Worm (Caenorhabditis elegans) whole organism, L4 larva: ENCODE results near the gene K02F6.1.

Source experiments
- F26F4.8 ChIP-seq: fragments of 200-800 bp; sonication (Bioruptor generic); conservative IDR thresholded peaks from 2 replicates; pipeline ENCODE4 v1.3.6; 2022; ENCODE audit warnings: missing genetic modification characterization, missing compliant biosample characterization
- F37D6.2 ChIP-seq: sonication (generic microtip); optimal IDR thresholded peaks from 2 replicates; lab custom pipeline; 2016; ENCODE audit warnings: mild to moderate bottlenecking, missing genetic modification characterization, missing compliant biosample characterization
- F44E2.7 ChIP-seq: fragments of 200-800 bp; sonication (Bioruptor generic); IDR thresholded peaks from 2 replicates; pipeline ENCODE4 v2.1.2; 2022; ENCODE audit warnings: missing genetic modification characterization, missing compliant biosample characterization
- F49E8.2 ChIP-seq: sonication (generic microtip); optimal IDR thresholded peaks from 2 replicates; lab custom pipeline; 2016; ENCODE audit warnings: missing compliant biosample characterization, mild to moderate bottlenecking, missing genetic modification characterization, borderline replicate concordance
- T20F7.1 ChIP-seq: fragments of 200-800 bp; sonication (Bioruptor generic); optimal IDR thresholded peaks from 2 replicates; lab custom pipeline; 2018; ENCODE audit warnings: mild to moderate bottlenecking, missing genetic modification characterization, missing compliant biosample characterization
- ZK337.2 ChIP-seq: fragments of 200-800 bp; sonication (Bioruptor generic); IDR thresholded peaks from 2 replicates; pipeline ENCODE4 v1.3.6; 2022; ENCODE audit warnings: missing genetic modification reagents, missing genetic modification characterization, missing compliant biosample characterization
- ZK546.5 ChIP-seq, 2 experiments: sonication (generic microtip); optimal IDR thresholded peaks; 2 replicates each; lab custom pipeline; 2017; ENCODE audit warnings: missing biosample characterization in 2 of 2, missing genetic modification characterization in 2 of 2
- aha-1 ChIP-seq: fragments of 150-350 bp; peaks from one replicate; lab custom pipeline; 2014; ENCODE audit warnings: missing biosample characterization, missing genetic modification characterization
- ama-1 ChIP-seq: fragments of 150-350 bp; optimal IDR thresholded peaks from 2 replicates; lab custom pipeline; 2014; ENCODE audit warnings: inconsistent platforms, mixed read lengths
- arid-1 ChIP-seq: fragments of 200-800 bp; sonication (Bioruptor generic); conservative IDR thresholded peaks from 2 replicates; pipeline ENCODE4 v1.3.6; 2022; ENCODE audit warnings: missing genetic modification reagents, missing genetic modification characterization, missing compliant biosample characterization
- ceh-20 ChIP-seq: fragments of 200-800 bp; sonication (Bioruptor generic); IDR thresholded peaks from 2 replicates; pipeline ENCODE4 v1.3.6; 2022; ENCODE audit warnings: missing genetic modification reagents, missing genetic modification characterization, missing compliant biosample characterization
- ces-1 ChIP-seq: fragments of 150-350 bp; sonication (generic microtip); optimal IDR thresholded peaks from 4 replicates; lab custom pipeline; 2014; ENCODE audit warnings: missing biosample characterization, missing genetic modification reagents, missing genetic modification characterization
- daf-16 ChIP-seq, 3 experiments: sonication (generic microtip); optimal IDR thresholded peaks; 2 replicates each; lab custom pipeline; 2016 to 2017; ENCODE audit warnings: missing genetic modification characterization in 3 of 3, missing genetic modification reagents in 3 of 3, mild to moderate bottlenecking in 2 of 3, missing compliant biosample characterization in 2 of 3, missing biosample characterization in 1 of 3, moderate library complexity in 1 of 3
- dmd-9 ChIP-seq: fragments of 200-800 bp; sonication (Bioruptor generic); IDR thresholded peaks from 2 replicates; pipeline ENCODE4 v1.3.6; 2022; ENCODE audit warnings: missing genetic modification reagents, missing genetic modification characterization, missing compliant biosample characterization
- dpl-1 ChIP-seq: fragments of 150-350 bp; optimal IDR thresholded peaks from 2 replicates; lab custom pipeline; 2014; ENCODE audit warnings: missing biosample characterization, missing genetic modification reagents, missing genetic modification characterization
- dve-1 ChIP-seq: sonication (generic microtip); optimal IDR thresholded peaks from 2 replicates; lab custom pipeline; 2017; ENCODE audit warnings: antibody characterized with exemption, mild to moderate bottlenecking, missing genetic modification characterization, missing compliant biosample characterization; ENCODE audit not compliant: insufficient read depth
- fos-1 ChIP-seq: fragments of 150-350 bp; optimal IDR thresholded peaks from 2 replicates; lab custom pipeline; 2014; ENCODE audit warnings: missing biosample characterization, missing genetic modification characterization
- hlh-30 ChIP-seq: sonication (generic microtip); optimal IDR thresholded peaks from 2 replicates; lab custom pipeline; 2017; ENCODE audit warnings: antibody characterized with exemption, mild to moderate bottlenecking, missing genetic modification characterization, missing compliant biosample characterization; ENCODE audit not compliant: insufficient read depth
- hmg-1.1 ChIP-seq: fragments of 200-800 bp; sonication (Bioruptor generic); IDR thresholded peaks from 2 replicates; pipeline ENCODE4 v1.3.6; 2022; ENCODE audit warnings: missing genetic modification reagents, missing genetic modification characterization, missing compliant biosample characterization
- jun-1 ChIP-seq: fragments of 150-350 bp; optimal IDR thresholded peaks from 2 replicates; lab custom pipeline; 2014; ENCODE audit warnings: missing biosample characterization, missing genetic modification reagents, missing genetic modification characterization
- lin-13 ChIP-seq: fragments of 150-350 bp; optimal IDR thresholded peaks from 2 replicates; lab custom pipeline; 2014; ENCODE audit warnings: missing biosample characterization, missing genetic modification reagents, missing genetic modification characterization
- lin-15B ChIP-seq: fragments of 150-350 bp; sonication (generic microtip); optimal IDR thresholded peaks from 3 replicates; lab custom pipeline; 2014; ENCODE audit warnings: missing biosample characterization, missing genetic modification characterization
- lin-29 ChIP-seq: fragments of 200-800 bp; sonication (Bioruptor generic); IDR thresholded peaks from 2 replicates; pipeline ENCODE4 v1.3.6; 2022; ENCODE audit warnings: missing genetic modification reagents, missing genetic modification characterization, missing compliant biosample characterization
- lin-39 ChIP-seq: fragments of 150-350 bp; optimal IDR thresholded peaks from 2 replicates; lab custom pipeline; 2014; ENCODE audit warnings: missing biosample characterization, missing genetic modification reagents, missing genetic modification characterization
- madf-9 ChIP-seq: fragments of 200-800 bp; sonication (Bioruptor generic); conservative IDR thresholded peaks from 2 replicates; pipeline ENCODE4 v1.3.6; 2022; ENCODE audit warnings: missing genetic modification reagents, missing genetic modification characterization, missing compliant biosample characterization
- mdt-29 ChIP-seq: fragments of 200-800 bp; sonication (Bioruptor generic); IDR thresholded peaks from 2 replicates; pipeline ENCODE4 v1.3.6; 2022; ENCODE audit warnings: missing genetic modification reagents, missing genetic modification characterization, missing compliant biosample characterization
- mep-1 ChIP-seq: fragments of 150-350 bp; sonication (generic microtip); optimal IDR thresholded peaks from 3 replicates; lab custom pipeline; 2014; ENCODE audit warnings: missing biosample characterization, missing genetic modification characterization
- mxl-2 ChIP-seq: fragments of 200-800 bp; sonication (Bioruptor generic); conservative IDR thresholded peaks from 2 replicates; pipeline ENCODE4 v1.3.6; 2022; ENCODE audit warnings: missing genetic modification reagents, missing genetic modification characterization, missing compliant biosample characterization
- nhr-28 ChIP-seq: fragments of 150-350 bp; optimal IDR thresholded peaks from 2 replicates; lab custom pipeline; 2014; ENCODE audit warnings: missing biosample characterization, missing genetic modification characterization
- nhr-42 ChIP-seq: fragments of 200-800 bp; sonication (Bioruptor generic); IDR thresholded peaks from 2 replicates; pipeline ENCODE4 v1.3.6; 2022; ENCODE audit warnings: missing genetic modification characterization, missing compliant biosample characterization
- nhr-6 ChIP-seq: fragments of 150-350 bp; optimal IDR thresholded peaks from 2 replicates; lab custom pipeline; 2014; ENCODE audit warnings: missing biosample characterization, missing genetic modification characterization
- nhr-77 ChIP-seq: fragments of 150-350 bp; optimal IDR thresholded peaks from 2 replicates; lab custom pipeline; 2014; ENCODE audit warnings: missing biosample characterization, missing genetic modification characterization
- php-3 ChIP-seq: fragments of 200-800 bp; sonication (Bioruptor generic); IDR thresholded peaks from 2 replicates; pipeline ENCODE4 v1.3.6; 2022; ENCODE audit warnings: missing genetic modification reagents, missing genetic modification characterization, missing compliant biosample characterization
- spr-3 ChIP-seq: fragments of 200-800 bp; sonication (Bioruptor generic); optimal IDR thresholded peaks from 2 replicates; lab custom pipeline; 2018; ENCODE audit warnings: mild to moderate bottlenecking, missing genetic modification characterization, missing compliant biosample characterization
- tag-97 ChIP-seq: fragments of 200-800 bp; sonication (Bioruptor generic); IDR thresholded peaks from 2 replicates; pipeline ENCODE4 v1.3.6; 2022; ENCODE audit warnings: missing genetic modification characterization, missing compliant biosample characterization
- zfp-3 ChIP-seq: fragments of 200-800 bp; sonication (Bioruptor generic); conservative IDR thresholded peaks from 2 replicates; pipeline ENCODE4 v1.3.6; 2022; ENCODE audit warnings: missing genetic modification reagents, missing genetic modification characterization, missing compliant biosample characterization
- zip-11 ChIP-seq: fragments of 200-800 bp; sonication (Bioruptor generic); IDR thresholded peaks from 2 replicates; pipeline ENCODE4 v1.3.6; 2022; ENCODE audit warnings: missing genetic modification characterization, missing compliant biosample characterization
- ztf-11 ChIP-seq: fragments of 150-350 bp; optimal IDR thresholded peaks from 2 replicates; lab custom pipeline; 2014; ENCODE audit warnings: missing biosample characterization, missing genetic modification characterization

K02F6.1 gene

DNA sequence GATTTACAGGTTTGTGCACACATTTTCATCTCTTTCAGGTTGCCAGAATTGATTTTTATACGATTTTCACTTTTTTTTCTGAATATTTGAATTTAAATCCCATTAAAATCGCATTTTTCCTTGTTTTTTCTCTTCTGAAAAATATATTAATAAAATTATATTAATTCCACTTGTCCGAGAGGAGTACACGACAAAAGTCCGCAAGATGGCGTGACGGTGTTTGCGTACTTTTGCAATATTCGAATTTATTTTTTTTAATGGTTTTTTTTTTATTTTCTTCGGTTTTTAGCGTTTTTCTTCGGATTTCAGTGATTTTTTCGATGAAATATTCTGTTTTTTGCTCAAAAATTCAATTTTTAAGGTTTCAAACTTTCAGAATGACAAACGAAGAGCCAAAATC is 11.1 kb downstream of the K02F6.1 start, which contains the start of gene usp-39 (continued):
- TF ChIP-seq mxl-2 (GFP tag; lab: Robert Waterston, UW) (no peak), dve-1 (peak; percentile 79), T20F7.1 (no peak), hmg-1.1 (peak; percentile 62; the same call in 1 of the 2 replicates), spr-3 (GFP tag; lab: Kevin White, UChicago) (no peak), ces-1 (GFP tag; lab: Kevin White, UChicago) (peak; percentile 93), dpl-1 (GFP tag; lab: Kevin White, UChicago) (peak; percentile 86), tag-97 (GFP tag; lab: Robert Waterston, UW) (no peak), nhr-28 (peak; percentile 5), F49E8.2 (tag; lab: Kevin White, UChicago) (peak; percentile 35), madf-9 (GFP tag; lab: Robert Waterston, UW) (peak; percentile 61), lin-13 (GFP tag; lab: Kevin White, UChicago) (peak; percentile 73), hlh-30 (peak; percentile 57), jun-1 (no peak), nhr-77 (peak; percentile 85), aha-1 (tag; lab: Kevin White, UChicago) (no peak), daf-16 (GFP tag; optimal IDR thresholded peaks at IDR 0.05; lab: Kevin White, UChicago) (no peak), daf-16 (tag; optimal IDR thresholded peaks at IDR 0.05; lab: Kevin White, UChicago) (peak; percentile 65), nhr-42 (GFP tag; lab: Robert Waterston, UW) (0 out of 2 replicates have a peak, but pooled peaks have one; percentile 44), php-3 (GFP tag; lab: Robert Waterston, UW) (peak; percentile 56; the same call in 1 of the 2 replicates), ceh-20 (GFP tag; lab: Robert Waterston, UW) (peak; percentile 36; the same call in 1 of the 2 replicates), mep-1 (tag; lab: Kevin White, UChicago) (peak; percentile 93), fos-1 (tag; lab: Kevin White, UChicago) (no peak), nhr-6 (no peak), arid-1 (0 out of 2 replicates have a peak, but pooled peaks have one; percentile 19)
- TF ChIP-seq, all 104 proteins: peak for 35

DNA sequence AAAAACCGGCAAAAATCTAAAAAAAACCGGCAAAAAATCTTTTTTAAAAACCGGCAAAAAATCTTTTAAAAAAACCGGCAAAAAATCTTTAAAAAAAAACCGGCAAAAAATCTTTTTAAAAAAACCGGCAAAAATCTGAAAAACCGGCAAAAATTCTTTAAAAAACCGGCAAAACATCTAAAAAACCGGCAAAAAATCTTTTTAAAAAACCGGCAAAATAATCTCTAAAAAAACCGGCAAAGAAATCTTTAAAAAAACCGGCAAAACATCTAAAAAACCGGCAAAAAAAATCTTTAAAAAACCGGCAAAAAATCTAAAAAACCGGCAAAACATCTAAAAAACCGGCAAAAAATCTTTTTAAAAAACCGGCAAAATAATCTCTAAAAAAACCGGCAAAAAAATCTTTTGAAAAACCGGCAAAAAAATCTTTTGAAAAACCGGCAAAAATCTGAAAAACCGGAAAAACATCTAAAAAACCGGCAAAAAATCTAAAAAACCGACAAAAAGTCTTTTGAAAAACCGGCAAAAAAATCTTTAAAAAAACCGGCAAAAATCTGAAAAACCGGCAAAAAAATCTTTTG is 16.7 kb downstream of the K02F6.1 start:
- TF ChIP-seq aha-1 (tag; lab: Kevin White, UChicago): peak; percentile 22
- TF ChIP-seq, all 104 proteins: peak for 1; not testable (repeated sequence) for 103

DNA sequence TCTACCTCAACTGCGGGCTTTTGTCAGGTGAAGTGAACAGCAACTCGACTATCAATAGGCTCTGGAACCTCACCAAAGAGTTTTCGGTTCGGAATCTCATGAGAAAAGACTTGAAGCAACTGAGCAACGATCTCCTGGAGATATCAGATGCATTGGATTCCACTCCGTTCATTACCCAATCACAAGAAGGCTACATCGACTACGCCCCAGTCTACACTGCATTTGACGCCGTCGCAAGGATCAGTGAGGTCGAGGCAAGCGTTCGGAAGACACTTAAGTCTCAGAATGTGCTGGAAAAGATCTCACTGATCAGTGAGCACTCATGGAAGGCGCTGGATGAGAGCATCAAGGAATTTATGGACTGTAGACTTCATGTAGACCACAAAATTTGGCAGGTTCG is 24.5 kb downstream of the K02F6.1 start:
- TF ChIP-seq aha-1 (tag; lab: Kevin White, UChicago): peak; percentile 91
- TF ChIP-seq mdt-29 (GFP tag; lab: Robert Waterston, UW): no peak
- TF ChIP-seq lin-39: no peak
- TF ChIP-seq F26F4.8 (GFP tag; lab: Robert Waterston, UW): no peak
- no peak for TF ChIP-seq F37D6.2 (tag; lab: Kevin White, UChicago)
- no peak for TF ChIP-seq ZK546.5 (tag; optimal IDR thresholded peaks at IDR 0.05; lab: Kevin White, UChicago)
- TF ChIP-seq ama-1: no peak
- TF ChIP-seq lin-29: no peak

DNA sequence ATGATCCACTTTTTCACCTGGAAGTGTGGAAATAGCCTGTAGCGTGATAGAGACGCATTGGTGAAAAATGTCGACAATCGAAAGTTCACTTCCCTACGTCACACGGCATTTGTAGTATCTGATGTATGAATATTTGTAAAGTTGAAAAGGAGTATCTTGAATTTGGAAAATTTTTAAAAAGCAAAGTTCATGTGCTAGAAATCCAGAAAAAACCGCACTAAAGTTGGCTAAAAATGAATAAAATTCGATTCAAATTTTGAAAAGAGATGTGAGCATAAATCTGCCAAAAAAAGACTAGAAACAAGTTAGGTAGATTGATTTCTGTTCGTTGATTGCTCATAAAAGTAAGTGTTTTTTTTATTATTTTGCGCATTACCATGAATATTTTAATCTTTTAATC is 29.3 kb downstream of the K02F6.1 start, which contains the start of gene sri-74:
Gene sri-74, minus strand, starts transcription at position 101 of the 400 bp plus-strand sequence.
- no peak for TF ChIP-seq zfp-3 (GFP tag; lab: Robert Waterston, UW)
- no peak for TF ChIP-seq dmd-9
- TF ChIP-seq lin-15B: no peak
- TF ChIP-seq F44E2.7 (GFP tag; lab: Robert Waterston, UW): no peak
- TF ChIP-seq madf-9 (GFP tag; lab: Robert Waterston, UW): no peak
- no peak for TF ChIP-seq ZK337.2
- TF ChIP-seq zip-11 (GFP tag; lab: Robert Waterston, UW): no peak
- TF ChIP-seq ztf-11 (tag; lab: Kevin White, UChicago): no peak
